Fruit fly (Drosophila melanogaster) Kc167 (cell line): ENCODE measurements around the gene Afti.

Experiments used
- Myc ChIP-seq: fragments of >200 bp; optimal IDR thresholded peaks from 2 replicates; lab custom pipeline; 2017; ENCODE audit warnings: missing external identifiers
- Sin3A ChIP-seq: fragments of >200 bp; optimal IDR thresholded peaks from 2 replicates; lab custom pipeline; 2018; ENCODE audit warnings: missing external identifiers
- h ChIP-seq: fragments of >200 bp; optimal IDR thresholded peaks from 3 replicates; lab custom pipeline; 2018; ENCODE audit warnings: missing external identifiers
- insv ChIP-seq: fragments of >200 bp; optimal IDR thresholded peaks from 3 replicates; lab custom pipeline; 2018; ENCODE audit warnings: missing external identifiers
- psq ChIP-seq: fragments of >200 bp; optimal IDR thresholded peaks from 2 replicates; lab custom pipeline; 2017; ENCODE audit warnings: missing external identifiers
- ttk ChIP-seq: sonication (Bioruptor generic); optimal IDR thresholded peaks from 2 replicates; lab custom pipeline; 2017; ENCODE audit warnings: missing external identifiers

Gene Afti

DNA sequence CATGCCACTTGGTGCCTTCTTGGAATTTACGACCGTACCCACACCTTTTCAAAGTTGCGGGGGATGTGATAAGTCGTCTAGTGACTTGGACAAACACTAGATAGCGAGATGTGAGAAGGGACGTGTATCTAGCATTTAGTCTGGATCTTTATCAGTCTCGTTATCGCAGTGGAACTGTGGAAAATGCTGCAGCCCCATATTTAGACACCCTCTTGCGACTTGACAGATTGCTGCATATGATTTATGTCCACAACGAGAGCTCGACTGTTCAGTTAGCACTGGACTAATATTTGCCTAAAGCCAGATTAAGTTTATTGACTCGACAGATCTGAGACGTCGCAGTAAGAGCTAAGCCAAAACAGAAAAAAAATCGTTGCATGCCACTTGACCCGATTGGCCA is 26.6 kb downstream of the Afti start:
- TF ChIP-seq insv (lab: Kevin White, UChicago) (no peak), ttk (lab: Kevin White, UChicago) (no peak), Myc (no peak), Sin3A (lab: Kevin White, UChicago) (no peak), h (lab: Kevin White, UChicago) (no peak), psq (lab: Kevin White, UChicago) (no peak)

DNA sequence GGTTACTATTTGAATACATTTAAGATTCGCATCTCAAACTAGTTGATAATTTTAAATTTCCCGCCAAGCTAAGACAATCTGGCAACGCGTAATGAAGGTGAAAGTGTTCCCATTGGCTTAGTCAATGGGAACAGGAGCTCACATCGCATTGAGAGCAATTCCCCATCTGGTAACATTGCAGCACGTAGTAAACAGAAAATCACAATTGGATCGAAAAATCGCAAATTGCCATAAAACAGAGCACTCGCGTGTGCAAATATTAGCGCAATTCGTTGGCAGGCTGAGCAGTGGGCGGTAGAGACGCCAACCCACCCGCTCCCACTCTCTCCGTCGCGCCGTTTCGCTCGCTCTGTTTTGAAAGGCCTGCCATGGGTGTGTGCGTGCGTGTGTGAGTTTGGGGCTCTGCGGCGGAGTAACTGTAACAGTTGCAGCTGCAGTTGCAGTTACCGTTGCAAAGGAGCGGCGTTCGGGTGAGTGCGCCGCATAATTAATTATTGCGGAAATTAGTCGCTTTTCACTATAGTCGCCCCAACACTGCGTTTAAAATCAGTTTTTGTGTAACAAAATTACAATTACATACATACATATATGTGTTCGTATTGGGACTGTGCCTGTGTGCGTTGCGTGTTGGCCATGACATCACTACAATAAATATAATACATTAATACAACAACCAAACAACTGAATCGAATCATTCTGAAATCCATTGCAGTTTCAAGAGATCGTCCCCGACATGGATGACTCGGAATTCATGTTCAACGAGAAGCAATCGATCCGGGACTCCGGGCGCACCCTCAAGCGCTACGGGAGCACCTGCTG is 28.2 kb downstream of the Afti start:
- TF ChIP-seq insv (lab: Kevin White, UChicago) = no peak
- no peak for TF ChIP-seq ttk (lab: Kevin White, UChicago)
- TF ChIP-seq psq (lab: Kevin White, UChicago) = no peak
- no peak for TF ChIP-seq Sin3A (lab: Kevin White, UChicago)
- no peak for TF ChIP-seq h (lab: Kevin White, UChicago)
- TF ChIP-seq Myc = no peak

DNA sequence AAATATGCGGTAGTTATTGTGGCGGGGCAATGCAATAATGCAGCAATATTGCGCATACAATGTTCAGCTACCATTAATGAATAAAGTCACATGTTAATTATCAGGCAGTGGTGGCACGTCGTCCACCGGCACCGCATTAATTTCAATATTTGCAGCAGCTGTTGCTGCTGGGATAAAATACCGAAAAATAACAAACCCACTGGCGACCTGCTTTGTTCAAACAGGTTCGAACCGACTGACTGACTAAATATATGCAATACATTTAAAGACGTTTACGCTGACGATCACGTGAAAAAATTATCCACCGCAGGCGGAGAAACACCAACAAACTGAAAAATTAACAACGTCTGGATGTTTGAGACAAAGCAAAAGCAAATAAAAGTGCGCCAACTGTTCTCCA is 29.0 kb downstream of the Afti start:
- TF ChIP-seq Sin3A (lab: Kevin White, UChicago) = no peak
- TF ChIP-seq h (lab: Kevin White, UChicago) = no peak
- no peak for TF ChIP-seq insv (lab: Kevin White, UChicago)
- no peak for TF ChIP-seq psq (lab: Kevin White, UChicago)
- TF ChIP-seq ttk (lab: Kevin White, UChicago) = no peak
- TF ChIP-seq Myc = no peak

DNA sequence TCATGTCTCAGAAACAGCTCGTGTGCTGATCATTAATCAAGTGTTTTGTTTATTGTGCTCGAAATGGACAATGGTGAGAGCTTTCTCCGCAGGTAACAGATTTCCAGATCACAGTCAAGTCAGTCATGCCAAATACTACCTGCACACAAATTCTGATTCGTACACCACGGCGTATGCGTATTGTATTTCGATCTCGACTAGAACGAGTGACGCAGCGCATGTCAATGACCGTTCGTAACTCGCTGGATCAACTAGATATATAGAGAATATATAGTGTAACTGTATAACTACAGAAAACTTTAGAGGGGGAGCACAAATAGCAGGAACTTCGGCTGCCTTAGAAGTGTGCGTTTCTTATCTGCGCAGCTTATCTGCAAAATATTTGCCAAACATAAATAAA is 29.8 kb downstream of the Afti start:
- TF ChIP-seq Sin3A (lab: Kevin White, UChicago) = no peak
- no peak for TF ChIP-seq ttk (lab: Kevin White, UChicago)
- no peak for TF ChIP-seq psq (lab: Kevin White, UChicago)
- no peak for TF ChIP-seq insv (lab: Kevin White, UChicago)
- TF ChIP-seq h (lab: Kevin White, UChicago) = no peak
- no peak for TF ChIP-seq Myc

DNA sequence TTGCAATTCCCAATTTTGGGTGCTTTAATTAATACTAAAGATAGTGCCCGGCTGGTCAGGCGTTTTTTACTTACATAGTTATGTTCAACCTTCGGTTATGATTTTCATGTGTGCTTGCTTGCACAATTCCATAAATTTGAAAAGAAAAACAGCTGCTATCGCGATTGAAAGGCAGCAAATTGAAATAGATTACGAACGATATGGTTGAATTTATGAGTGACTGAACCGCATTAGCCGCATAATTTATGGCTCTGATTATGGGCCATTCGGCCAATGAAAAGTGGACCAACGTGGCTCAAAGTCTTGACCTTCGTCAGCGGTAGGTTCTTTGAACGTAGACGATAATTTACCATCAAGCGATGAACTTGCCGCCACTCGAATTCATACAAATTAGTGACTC is 30.4 kb downstream of the Afti start:
- TF ChIP-seq insv (lab: Kevin White, UChicago) (no peak), h (lab: Kevin White, UChicago) (no peak), psq (lab: Kevin White, UChicago) (no peak), Myc (no peak), ttk (lab: Kevin White, UChicago) (no peak), Sin3A (lab: Kevin White, UChicago) (no peak)

DNA sequence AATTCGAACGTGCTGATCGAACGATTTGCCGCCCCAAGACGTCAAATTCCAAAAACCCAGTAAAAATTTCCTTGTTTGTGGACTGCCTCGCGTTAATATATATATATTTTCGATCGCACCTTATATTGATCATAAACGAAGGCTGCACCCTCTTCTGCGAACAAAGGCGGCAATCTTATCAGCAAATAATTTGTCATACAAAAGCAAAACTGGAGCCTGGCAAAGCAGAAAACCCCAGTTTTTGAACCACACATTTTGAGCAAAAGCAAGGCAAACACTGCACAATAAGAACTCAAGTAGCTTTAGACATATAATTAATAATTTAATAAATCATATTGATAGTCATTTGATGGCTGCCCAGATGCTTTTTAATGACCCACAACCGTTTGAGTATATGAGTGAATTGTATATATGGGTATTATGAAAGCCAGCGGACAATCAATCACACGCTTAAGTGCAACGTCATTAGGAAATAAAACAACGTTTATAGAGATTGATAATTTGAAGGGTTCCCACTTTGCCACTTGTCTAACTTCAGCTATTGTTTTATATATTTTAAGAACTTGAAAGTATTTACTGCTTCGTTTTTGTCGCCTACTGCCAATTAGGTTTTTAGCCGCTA is 32.0 kb downstream of the Afti start:
- no peak for TF ChIP-seq ttk (lab: Kevin White, UChicago)
- no peak for TF ChIP-seq h (lab: Kevin White, UChicago)
- no peak for TF ChIP-seq Sin3A (lab: Kevin White, UChicago)

DNA sequence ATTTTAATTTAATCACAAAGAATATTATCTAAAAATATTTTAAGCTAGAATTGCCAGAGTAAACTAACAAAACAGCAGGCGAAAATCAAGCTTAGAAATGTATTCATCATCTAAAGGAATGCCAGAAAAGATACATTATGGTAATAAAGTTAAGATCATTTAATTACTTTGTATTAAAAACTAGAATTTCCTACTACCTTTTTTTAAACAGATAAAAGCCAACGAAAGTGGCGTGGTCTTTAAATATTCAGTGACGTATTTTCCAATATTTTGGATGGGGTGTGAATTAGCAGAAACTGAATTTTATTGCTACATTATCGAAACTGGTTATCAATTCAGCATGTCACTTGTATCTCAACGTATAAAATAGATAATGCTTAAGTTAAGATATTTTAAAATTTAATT is 34.2 kb downstream of the Afti start:
- no peak for TF ChIP-seq ttk (lab: Kevin White, UChicago)
- no peak for TF ChIP-seq insv (lab: Kevin White, UChicago)
- TF ChIP-seq psq (lab: Kevin White, UChicago) = no peak
- TF ChIP-seq Sin3A (lab: Kevin White, UChicago) = no peak
- TF ChIP-seq Myc = no peak
- no peak for TF ChIP-seq h (lab: Kevin White, UChicago)

DNA sequence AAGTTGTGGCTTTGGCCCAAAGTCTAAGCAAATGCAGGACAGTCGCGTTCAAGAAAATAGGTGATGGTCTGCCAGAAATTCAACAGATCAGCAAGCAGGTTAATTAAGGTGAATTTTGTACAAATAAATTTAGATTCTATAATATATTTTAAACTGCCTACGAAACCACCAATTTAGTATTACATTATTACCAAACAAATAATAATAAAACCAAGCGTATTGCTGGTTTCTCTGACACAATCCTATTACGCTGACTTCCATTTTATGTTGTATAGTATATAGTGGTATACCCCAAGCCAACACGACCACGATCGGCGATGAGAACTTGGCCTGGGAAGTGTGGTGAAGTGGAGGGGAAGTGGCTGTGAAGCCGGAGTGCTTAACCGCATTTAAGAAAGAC is 35.1 kb downstream of the Afti start:
- TF ChIP-seq insv (lab: Kevin White, UChicago) = no peak
- no peak for TF ChIP-seq psq (lab: Kevin White, UChicago)
- no peak for TF ChIP-seq Myc
- no peak for TF ChIP-seq h (lab: Kevin White, UChicago)
- no peak for TF ChIP-seq ttk (lab: Kevin White, UChicago)
- no peak for TF ChIP-seq Sin3A (lab: Kevin White, UChicago)

DNA sequence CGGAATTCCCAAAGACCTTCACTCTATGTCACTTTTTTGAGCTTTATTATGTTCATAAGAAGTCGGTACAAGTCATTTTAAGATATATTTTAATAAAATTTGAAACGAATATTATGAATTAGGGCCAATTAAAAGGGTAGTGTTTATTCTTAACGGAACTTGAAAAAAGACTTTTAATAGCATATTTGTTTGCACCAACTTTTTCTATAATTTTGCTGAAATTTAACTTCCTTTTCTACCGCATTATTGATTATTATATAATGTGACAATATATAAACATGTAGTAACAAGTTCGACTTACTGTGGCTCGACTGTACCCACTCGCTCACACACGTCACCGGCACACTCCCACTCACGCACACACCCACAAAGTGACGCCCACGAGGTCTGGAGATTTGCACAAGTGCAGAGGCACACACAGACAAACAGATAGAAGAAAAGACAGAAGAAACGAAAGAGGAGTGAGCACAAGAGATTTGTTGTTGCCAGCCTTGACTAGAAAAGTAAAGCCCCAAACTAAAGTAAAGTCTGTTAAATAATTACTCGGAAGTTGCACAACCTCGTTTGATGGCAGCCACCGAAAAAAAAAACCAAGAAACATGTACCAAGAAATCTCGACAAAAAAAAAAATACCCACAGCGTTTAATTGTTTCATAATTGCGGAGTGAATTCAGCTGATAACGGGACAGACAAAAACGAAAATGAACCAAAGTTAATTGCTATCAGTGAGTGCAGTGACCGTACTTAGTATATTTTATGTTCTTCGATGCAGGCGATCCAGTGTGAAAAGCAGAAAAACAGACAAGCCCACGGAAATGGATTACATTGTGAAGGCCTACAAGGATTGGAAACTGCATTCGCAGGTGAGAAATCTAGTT is 36.3 kb downstream of the Afti start:
- TF ChIP-seq insv (lab: Kevin White, UChicago) = no peak
- no peak for TF ChIP-seq Myc
- no peak for TF ChIP-seq ttk (lab: Kevin White, UChicago)
- TF ChIP-seq h (lab: Kevin White, UChicago) = no peak

DNA sequence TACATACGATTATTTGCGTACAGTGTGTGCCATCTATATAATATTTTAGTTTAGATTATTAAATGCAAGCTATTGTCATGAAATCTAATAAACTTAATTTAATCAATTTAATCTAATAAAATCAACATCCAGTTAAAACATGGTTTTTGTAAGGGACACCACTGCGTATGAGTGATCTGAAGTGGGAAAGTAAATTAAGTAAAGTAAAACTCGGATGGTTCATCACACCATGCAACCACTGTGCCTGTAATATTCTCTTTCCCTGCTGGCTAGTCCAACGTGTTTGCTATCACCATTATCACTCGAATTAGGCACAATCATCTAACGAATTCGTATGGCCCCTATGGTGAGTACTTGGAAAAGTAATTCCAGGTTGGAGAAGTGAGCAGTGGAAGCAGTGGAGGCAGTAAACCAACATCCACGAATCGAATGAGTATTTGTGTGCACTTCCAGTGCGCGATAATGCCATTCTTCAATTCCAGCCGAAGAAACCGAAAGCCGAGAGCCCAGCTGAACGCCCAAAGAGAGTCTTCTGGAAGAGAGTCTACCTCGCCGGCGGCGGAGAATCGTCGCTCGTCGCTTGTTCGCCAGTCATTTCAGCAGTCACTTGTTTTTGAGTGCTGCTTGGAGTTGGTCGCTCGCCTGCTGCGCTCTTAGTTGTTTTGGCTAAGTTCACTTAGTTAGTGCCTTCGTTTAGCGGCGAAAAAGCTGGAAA is 37.7 kb downstream of the Afti start, which contains the start of gene red:
Gene red, plus strand, starts transcription at position 403 of the 715 bp plus-strand sequence.
- TF ChIP-seq psq (lab: Kevin White, UChicago) (no peak), insv (lab: Kevin White, UChicago) (no peak), h (lab: Kevin White, UChicago) (no peak), Sin3A (lab: Kevin White, UChicago) (no peak), Myc (no peak), ttk (lab: Kevin White, UChicago) (no peak)

DNA sequence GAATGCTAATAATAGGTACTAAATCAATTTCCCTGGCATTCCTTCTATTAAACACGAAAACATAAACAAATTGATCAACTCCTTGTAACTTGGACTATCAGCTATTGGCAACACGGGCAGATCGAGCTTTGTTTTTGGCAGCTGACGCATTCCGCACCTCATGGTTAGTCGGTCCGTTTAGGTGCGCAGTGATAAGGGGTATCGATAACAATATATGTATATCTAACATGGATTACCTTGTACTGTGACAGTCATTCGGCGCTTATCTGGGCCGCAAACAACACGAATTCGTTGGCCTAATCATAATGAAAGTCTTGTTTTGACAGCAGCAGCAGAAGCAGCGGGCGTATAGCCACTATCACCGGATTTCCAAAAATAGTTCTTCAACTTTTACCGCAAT is 38.5 kb downstream of the Afti start:
- TF ChIP-seq ttk (lab: Kevin White, UChicago) (no peak), Sin3A (lab: Kevin White, UChicago) (no peak), h (lab: Kevin White, UChicago) (no peak), insv (lab: Kevin White, UChicago) (no peak), Myc (no peak), psq (lab: Kevin White, UChicago) (no peak)
